Worm (Caenorhabditis elegans): Measurements from ENCODE around the gene flad-1.

flad-1 gene

DNA sequence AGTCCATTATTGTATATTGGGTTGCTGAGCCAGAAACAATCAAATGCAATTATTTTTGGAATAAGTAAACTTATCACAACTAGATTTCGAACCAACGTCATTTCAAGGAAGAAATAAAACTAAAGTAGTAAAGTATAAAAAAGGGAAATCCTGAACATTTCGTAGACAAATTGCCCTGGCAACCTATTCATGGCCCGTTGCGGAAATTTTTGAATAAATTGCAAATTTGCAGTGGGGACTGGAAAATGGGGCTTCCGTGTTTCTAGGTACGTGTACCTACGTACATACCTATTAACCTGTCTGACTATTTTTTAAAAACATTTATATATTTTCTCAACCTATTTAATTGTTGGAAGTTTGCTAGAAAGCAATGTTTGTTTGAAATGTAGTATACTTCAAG lies 28.9 kb upstream of the flad-1 start, which contains the start of gene F26C11.3:
Gene F26C11.3 (minus strand): TSS at position 101 of the 400 bp plus-strand sequence.
- TF ChIP-seq repo-1 (tag; optimal IDR thresholded peaks at IDR 0.05) (no peak), cebp-1 (GFP tag; IDR thresholded peaks at IDR 0.05) (no peak), cebp-1 (tag; optimal IDR thresholded peaks at IDR 0.05) (no peak), zim-3 (tag; optimal IDR thresholded peaks at IDR 0.05) (no peak), ztf-18 (tag; optimal IDR thresholded peaks at IDR 0.05) (no peak), xnd-1 (tag; optimal IDR thresholded peaks at IDR 0.05) (no peak), Y53F4B.3 (GFP tag; IDR thresholded peaks at IDR 0.05) (no peak), lsl-1 (GFP tag; optimal IDR thresholded peaks at IDR 0.05) (no peak), nfya-2 (GFP tag; IDR thresholded peaks at IDR 0.05) (no peak), F10E7.11 (tag; optimal IDR thresholded peaks at IDR 0.05) (no peak), let-607 (tag; optimal IDR thresholded peaks at IDR 0.05) (no peak), F52B5.7 (tag; optimal IDR thresholded peaks at IDR 0.05) (no peak), mes-4 (tag; optimal IDR thresholded peaks at IDR 0.05) (no peak), F23B12.7 (tag; optimal IDR thresholded peaks at IDR 0.05; ENCODE audit: insufficient read depth) (no peak), attf-5 (GFP tag; optimal IDR thresholded peaks at IDR 0.05) (no peak), efl-1 (GFP tag; optimal IDR thresholded peaks at IDR 0.05) (no peak), snpc-1.3 (tag; optimal IDR thresholded peaks at IDR 0.05; ENCODE audit: insufficient read depth) (no peak)

- TF ChIP-seq D2030.7 (GFP tag; IDR thresholded peaks at IDR 0.05): no peak
- no peak for TF ChIP-seq tbx-9 (tag; optimal IDR thresholded peaks at IDR 0.05; ENCODE audit: borderline replicate concordance)
- TF ChIP-seq B0261.1 (tag; optimal IDR thresholded peaks at IDR 0.05): no peak
- no peak for TF ChIP-seq K12H6.12 (tag; optimal IDR thresholded peaks at IDR 0.05)
- no peak for TF ChIP-seq lsy-27 (tag; optimal IDR thresholded peaks at IDR 0.05; ENCODE audit: borderline replicate concordance, insufficient read depth)
- no peak for TF ChIP-seq rcor-1 (GFP tag; IDR thresholded peaks at IDR 0.05)
- no peak for TF ChIP-seq F23B12.7 (tag; optimal IDR thresholded peaks at IDR 0.05; ENCODE audit: insufficient read depth)
- TF ChIP-seq Y53G8AR.9 (GFP tag; conservative IDR thresholded peaks at IDR 0.05): no peak
- TF ChIP-seq sptf-2 (GFP tag; optimal IDR thresholded peaks at IDR 0.05): no peak
- no peak for TF ChIP-seq pha-4 (tag; optimal IDR thresholded peaks at IDR 0.05)
- TF ChIP-seq pbrm-1 (GFP tag; IDR thresholded peaks at IDR 0.05): no peak
Measured at ce11 chrII:9916177-9916576, 27.8 kb upstream of the flad-1 start, which contains the start of gene F26C11.4. Gene F26C11.4, minus strand, starts transcription at chrII:9916277.

DNA sequence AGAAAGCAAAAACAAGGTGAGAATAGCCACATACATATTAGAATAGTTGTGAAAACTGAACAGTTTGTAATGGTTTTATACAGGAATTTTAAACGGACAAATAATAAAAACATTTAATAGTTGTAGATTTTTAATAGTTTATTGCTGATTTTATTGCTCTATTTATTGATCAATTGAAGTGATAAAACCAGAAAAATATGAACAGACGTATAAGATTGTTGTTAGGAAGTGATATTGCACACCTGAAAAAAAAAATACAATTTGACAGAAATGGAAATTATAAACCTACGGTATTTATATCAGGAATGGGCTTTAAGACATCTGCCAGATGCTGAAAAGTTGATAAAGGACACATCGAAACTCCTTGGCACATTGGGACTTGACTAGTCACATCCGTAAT lies 26.0 kb upstream of the flad-1 start, which contains the start of gene C05C10.8:
Gene C05C10.8 (minus strand): TSS at position 101 of the 400 bp plus-strand sequence.
- TF ChIP-seq K12H6.12 (tag; optimal IDR thresholded peaks at IDR 0.05): no peak
- TF ChIP-seq aptf-2 (GFP tag; conservative IDR thresholded peaks at IDR 0.05): no peak

- no peak for TF ChIP-seq fkh-3 (tag; optimal IDR thresholded peaks at IDR 0.05)
- TF ChIP-seq F55B11.4 (tag; optimal IDR thresholded peaks at IDR 0.05; ENCODE audit: borderline replicate concordance, insufficient read depth): no peak
- TF ChIP-seq ztf-25 (GFP tag; IDR thresholded peaks at IDR 0.05): no peak
- no peak for TF ChIP-seq efl-1 (GFP tag; optimal IDR thresholded peaks at IDR 0.05)
- no peak for TF ChIP-seq K11D2.4 (GFP tag; IDR thresholded peaks at IDR 0.05)
- TF ChIP-seq bed-2 (GFP tag; IDR thresholded peaks at IDR 0.05): no peak
- no peak for TF ChIP-seq tlf-1 (GFP tag; optimal IDR thresholded peaks at IDR 0.05)
- no peak for TF ChIP-seq snpc-1.3 (tag; optimal IDR thresholded peaks at IDR 0.05; ENCODE audit: insufficient read depth)
- no peak for TF ChIP-seq snpc-3.4 (tag; optimal IDR thresholded peaks at IDR 0.05)
- TF ChIP-seq ccch-3 (GFP tag; optimal IDR thresholded peaks at IDR 0.05): no peak
- no peak for TF ChIP-seq die-1 (tag; optimal IDR thresholded peaks at IDR 0.05)
- no peak for TF ChIP-seq egl-18 (GFP tag; IDR thresholded peaks at IDR 0.05)
- no peak for TF ChIP-seq hmg-20 (GFP tag; IDR thresholded peaks at IDR 0.05)
- TF ChIP-seq ceh-79 (tag; optimal IDR thresholded peaks at IDR 0.05): no peak
- TF ChIP-seq C17E4.6 (GFP tag; IDR thresholded peaks at IDR 0.05): no peak
- no peak for TF ChIP-seq repo-1 (tag; optimal IDR thresholded peaks at IDR 0.05)
- TF ChIP-seq ceh-91 (GFP tag; IDR thresholded peaks at IDR 0.05): no peak
- no peak for TF ChIP-seq somi-1 (GFP tag; optimal IDR thresholded peaks at IDR 0.05)
- TF ChIP-seq T07F8.4 (tag; optimal IDR thresholded peaks at IDR 0.05): no peak
Measured at ce11 chrII:9920468-9920867, 23.5 kb upstream of the flad-1 start, which contains the start of gene pho-10. Gene pho-10, minus strand, starts transcription at chrII:9920568.
